Worm (Caenorhabditis elegans) whole organism, L4/young adult: Measurements from ENCODE around the gene exc-6.

Source experiments
- W03F9.2 ChIP-seq: fragments of 150-350 bp; optimal IDR thresholded peaks from 2 replicates; lab custom pipeline; 2014; ENCODE audit warnings: missing biosample characterization, missing genetic modification characterization
- dao-5 ChIP-seq: sonication (generic microtip); optimal IDR thresholded peaks from 2 replicates; lab custom pipeline; 2016; ENCODE audit warnings: missing genotype, missing genetic modification characterization, moderate library complexity, missing compliant biosample characterization
- him-1 ChIP-seq: sonication (generic microtip); optimal IDR thresholded peaks from 2 replicates; lab custom pipeline; 2016; ENCODE audit warnings: missing genotype, missing genetic modification reagents, missing genetic modification characterization, missing compliant biosample characterization

ce11 chrIII:1099523-1099922 is 3.5 kb upstream of the exc-6 start:
- no peak for TF ChIP-seq dao-5
- TF ChIP-seq him-1 (tag; lab: Kevin White, UChicago): no peak
- TF ChIP-seq W03F9.2 (tag; lab: Kevin White, UChicago): no peak
